Worm (Caenorhabditis elegans) whole organism, midembryonic: Measurements from ENCODE around the gene snpc-1.3.

Experiments used
- flt-1 ChIP-seq: fragments of 200-800 bp; sonication (Bioruptor generic); IDR thresholded peaks from 2 replicates; pipeline ENCODE4 v1.3.6; 2022; ENCODE audit warnings: missing genetic modification characterization, missing compliant biosample characterization
- ref-1 ChIP-seq: fragments of 200-800 bp; sonication (Bioruptor generic); conservative IDR thresholded peaks from 2 replicates; pipeline ENCODE4 v1.3.6; 2022; ENCODE audit warnings: missing genetic modification reagents, missing genetic modification characterization, missing compliant biosample characterization
- tab-1 ChIP-seq: fragments of 200-800 bp; sonication (Bioruptor generic); IDR thresholded peaks from 2 replicates; pipeline ENCODE4 v1.3.6; 2022; ENCODE audit warnings: missing genetic modification characterization, missing compliant biosample characterization

- TF ChIP-seq flt-1 (GFP tag; lab: Robert Waterston, UW) (no peak), tab-1 (no peak), ref-1 (GFP tag; lab: Robert Waterston, UW) (no peak)
Measured at ce11 chrV:5403938-5404337, 35.0 kb downstream of the snpc-1.3 start.
